Fruit fly (Drosophila melanogaster) whole organism, embryonic: ENCODE results near the gene RpL37-1.

Experiments
- B-H2 ChIP-seq: fragments of 200-800 bp; sonication (Bioruptor generic); optimal IDR thresholded peaks from 2 replicates; lab custom pipeline; 2018; ENCODE audit warnings: missing biosample characterization, mild to moderate bottlenecking, missing genetic modification characterization
- Bdp1 ChIP-seq: fragments of 200-800 bp; sonication (Bioruptor generic); optimal IDR thresholded peaks from 3 replicates; lab custom pipeline; 2016; ENCODE audit warnings: missing biosample characterization, missing genetic modification characterization
- Bgb ChIP-seq: fragments of 200-800 bp; sonication (Bioruptor generic); IDR thresholded peaks from 2 replicates; pipeline ENCODE4 v1.3.6; 2022; ENCODE audit warnings: missing biosample characterization, missing genetic modification characterization; ENCODE audit not compliant: partially characterized antibody
- CG10959 ChIP-seq: fragments of 200-800 bp; sonication (Bioruptor generic); IDR thresholded peaks from 2 replicates; pipeline ENCODE4 v1.3.6; 2022; ENCODE audit warnings: missing biosample characterization, missing genetic modification characterization
- CG11093 ChIP-seq: fragments of 200-800 bp; sonication (Bioruptor generic); IDR thresholded peaks from 3 replicates; pipeline ENCODE4 v1.3.6; 2022; ENCODE audit warnings: missing biosample characterization, missing genetic modification characterization
- CG12236 ChIP-seq: fragments of 200-800 bp; sonication (Bioruptor generic); optimal IDR thresholded peaks from 2 replicates; lab custom pipeline; 2016; ENCODE audit warnings: missing biosample characterization, missing genetic modification characterization
- CG2678 ChIP-seq: fragments of 200-800 bp; sonication (Bioruptor generic); optimal IDR thresholded peaks from 3 replicates; lab custom pipeline; 2019; ENCODE audit warnings: missing biosample characterization, mild to moderate bottlenecking, missing genetic modification characterization, moderate library complexity
- CG2889 ChIP-seq: fragments of 200-800 bp; sonication (Bioruptor generic); IDR thresholded peaks from 3 replicates; pipeline ENCODE4 v1.3.6; 2022; ENCODE audit warnings: missing biosample characterization, missing genetic modification characterization
- CG32767 ChIP-seq: fragments of 200-800 bp; sonication (Bioruptor generic); IDR thresholded peaks from 2 replicates; pipeline ENCODE4 v1.3.6; 2022; ENCODE audit warnings: missing biosample characterization, missing genetic modification characterization
- CG4820 ChIP-seq: fragments of 200-800 bp; sonication (Bioruptor generic); optimal IDR thresholded peaks from 3 replicates; lab custom pipeline; 2016; ENCODE audit warnings: missing biosample characterization, missing genetic modification characterization
- CG6683 ChIP-seq: fragments of 200-800 bp; sonication (Bioruptor generic); optimal IDR thresholded peaks from 2 replicates; lab custom pipeline; 2017; ENCODE audit warnings: missing biosample characterization, mild to moderate bottlenecking, missing genetic modification characterization, missing genetic modification reagents
- CG7271 ChIP-seq: fragments of 200-800 bp; sonication (Bioruptor generic); optimal IDR thresholded peaks from 2 replicates; lab custom pipeline; 2018; ENCODE audit warnings: missing biosample characterization, mild to moderate bottlenecking, missing genetic modification characterization, moderate library complexity
- CG7786 ChIP-seq: fragments of 200-800 bp; sonication (Bioruptor generic); optimal IDR thresholded peaks from 2 replicates; lab custom pipeline; 2016; ENCODE audit warnings: missing biosample characterization, missing genetic modification characterization
- CG7963 ChIP-seq: fragments of 200-800 bp; sonication (Bioruptor generic); IDR thresholded peaks from 3 replicates; pipeline ENCODE4 v1.3.6; 2022; ENCODE audit warnings: missing biosample characterization, missing genetic modification characterization; ENCODE audit not compliant: partially characterized antibody
- CG8359 ChIP-seq: fragments of 200-800 bp; sonication (Bioruptor generic); optimal IDR thresholded peaks from 2 replicates; lab custom pipeline; 2017; ENCODE audit warnings: missing biosample characterization, mild to moderate bottlenecking, missing genetic modification characterization, borderline replicate concordance
- CG8944 ChIP-seq: fragments of 200-800 bp; sonication (Bioruptor generic); optimal IDR thresholded peaks from 3 replicates; lab custom pipeline; 2016; ENCODE audit warnings: missing biosample characterization, missing genetic modification characterization
- CoRest ChIP-seq: fragments of 200-800 bp; sonication (Bioruptor generic); optimal IDR thresholded peaks from 3 replicates; lab custom pipeline; 2018; ENCODE audit warnings: missing biosample characterization, mild to moderate bottlenecking, missing genetic modification characterization, moderate library complexity
- Deaf1 ChIP-seq: fragments of 200-800 bp; optimal IDR thresholded peaks from 3 replicates; lab custom pipeline; 2019; ENCODE audit warnings: missing biosample characterization, mild to moderate bottlenecking, missing genetic modification characterization, moderate library complexity
- Dll ChIP-seq: fragments of 200-800 bp; sonication (Bioruptor generic); IDR thresholded peaks from 4 replicates; pipeline ENCODE4 v1.3.6; 2022; ENCODE audit warnings: missing biosample characterization, missing genetic modification characterization; ENCODE audit not compliant: partially characterized antibody
- Drgx ChIP-seq: fragments of 200-800 bp; sonication (Bioruptor generic); IDR thresholded peaks from 2 replicates; pipeline ENCODE4 v1.3.6; 2022; ENCODE audit warnings: missing biosample characterization, missing genetic modification characterization
- Fer2 ChIP-seq: fragments of 200-800 bp; sonication (Bioruptor generic); optimal IDR thresholded peaks from 2 replicates; lab custom pipeline; 2018; ENCODE audit warnings: missing biosample characterization, mild to moderate bottlenecking, missing genetic modification characterization, moderate library complexity
- Gug ChIP-seq: fragments of 200-800 bp; sonication (Bioruptor generic); IDR thresholded peaks from 4 replicates; pipeline ENCODE4 v1.3.6; 2022; ENCODE audit warnings: missing biosample characterization, missing genetic modification characterization
- Hand ChIP-seq: fragments of 200-800 bp; sonication (Bioruptor generic); optimal IDR thresholded peaks from 2 replicates; lab custom pipeline; 2017; ENCODE audit warnings: mild to moderate bottlenecking, missing biosample characterization, missing genetic modification reagents, missing genetic modification characterization
- Hey ChIP-seq: fragments of 200-800 bp; sonication (Bioruptor generic); optimal IDR thresholded peaks from 3 replicates; lab custom pipeline; 2018; ENCODE audit warnings: missing biosample characterization, mild to moderate bottlenecking, missing genetic modification characterization
- Hr51 ChIP-seq, 2 experiments: fragments of 200-800 bp; sonication (Bioruptor generic); optimal IDR thresholded peaks; 2 replicates in 1 of 2; 3 replicates in 1 of 2; lab custom pipeline; 2016 to 2018; ENCODE audit warnings: missing biosample characterization in 2 of 2, missing genetic modification characterization in 2 of 2, mild to moderate bottlenecking in 1 of 2, moderate library complexity in 1 of 2
- MESR4 ChIP-seq: fragments of 200-800 bp; sonication (Bioruptor generic); optimal IDR thresholded peaks from 2 replicates; lab custom pipeline; 2018; ENCODE audit warnings: missing biosample characterization, mild to moderate bottlenecking, missing genetic modification characterization, moderate library complexity
- Mad ChIP-seq: fragments of 200-800 bp; sonication (Bioruptor generic); optimal IDR thresholded peaks from 2 replicates; lab custom pipeline; 2016; ENCODE audit warnings: missing biosample characterization, missing genetic modification characterization
- Nf-YB ChIP-seq: fragments of 200-800 bp; sonication (Bioruptor generic); optimal IDR thresholded peaks from 3 replicates; lab custom pipeline; 2019; ENCODE audit warnings: missing biosample characterization, mild to moderate bottlenecking, missing genetic modification characterization, moderate library complexity
- NfI ChIP-seq: fragments of 200-800 bp; sonication (Bioruptor generic); optimal IDR thresholded peaks from 3 replicates; lab custom pipeline; 2018; ENCODE audit warnings: missing biosample characterization, mild to moderate bottlenecking, missing genetic modification characterization, moderate library complexity
- Rfx ChIP-seq: fragments of 200-800 bp; sonication (Bioruptor generic); IDR thresholded peaks from 2 replicates; pipeline ENCODE4 v1.3.6; 2022; ENCODE audit warnings: missing biosample characterization, missing genetic modification characterization
- Spps ChIP-seq: fragments of 200-800 bp; sonication (Bioruptor generic); optimal IDR thresholded peaks from 2 replicates; lab custom pipeline; 2018; ENCODE audit warnings: missing biosample characterization, mild to moderate bottlenecking, missing genetic modification characterization
- amos ChIP-seq: fragments of 200-800 bp; sonication (Bioruptor generic); IDR thresholded peaks from 2 replicates; pipeline ENCODE4 v1.3.6; 2022; ENCODE audit warnings: missing biosample characterization, missing genetic modification characterization; ENCODE audit not compliant: partially characterized antibody
- btn ChIP-seq: fragments of 200-800 bp; sonication (Bioruptor generic); optimal IDR thresholded peaks from 2 replicates; lab custom pipeline; 2016; ENCODE audit warnings: missing biosample characterization, missing genetic modification characterization
- dimm ChIP-seq: fragments of 200-800 bp; sonication (Bioruptor generic); IDR thresholded peaks from 2 replicates; pipeline ENCODE4 v1.3.6; 2022; ENCODE audit warnings: missing biosample characterization, missing genetic modification characterization
- eve ChIP-seq, 2 experiments: fragments of >200 bp; optimal IDR thresholded peaks; 2 replicates each; lab custom pipeline; 2017; ENCODE audit warnings: missing biosample characterization in 2 of 2, missing genetic modification characterization in 2 of 2
- fd102C ChIP-seq: fragments of 200-800 bp; sonication (Bioruptor generic); optimal IDR thresholded peaks from 2 replicates; lab custom pipeline; 2018; ENCODE audit warnings: missing biosample characterization, mild to moderate bottlenecking, missing genetic modification characterization, moderate library complexity
- gce ChIP-seq: fragments of 200-800 bp; sonication (Bioruptor generic); IDR thresholded peaks from 3 replicates; pipeline ENCODE4 v1.3.6; 2022; ENCODE audit warnings: missing biosample characterization, missing genetic modification characterization
- h ChIP-seq: fragments of >200 bp; optimal IDR thresholded peaks from 2 replicates; lab custom pipeline; 2017
- her ChIP-seq: fragments of 200-800 bp; sonication (Bioruptor generic); optimal IDR thresholded peaks from 2 replicates; lab custom pipeline; 2016; ENCODE audit warnings: missing biosample characterization, missing genetic modification characterization
- ind ChIP-seq: fragments of 200-800 bp; sonication (Bioruptor generic); optimal IDR thresholded peaks from 3 replicates; lab custom pipeline; 2016; ENCODE audit warnings: missing biosample characterization, missing genetic modification characterization
- knrl ChIP-seq: fragments of 200-800 bp; sonication (Bioruptor generic); IDR thresholded peaks from 3 replicates; pipeline ENCODE4 v1.3.6; 2022; ENCODE audit warnings: missing biosample characterization, missing genetic modification characterization; ENCODE audit not compliant: partially characterized antibody
- mirr ChIP-seq: fragments of 200-800 bp; sonication (Bioruptor generic); optimal IDR thresholded peaks from 3 replicates; lab custom pipeline; 2018; ENCODE audit warnings: missing biosample characterization, mild to moderate bottlenecking, missing genetic modification characterization
- mld ChIP-seq: fragments of 200-800 bp; sonication (Bioruptor generic); IDR thresholded peaks from 3 replicates; pipeline ENCODE4 v1.3.6; 2022; ENCODE audit warnings: missing biosample characterization, missing genetic modification characterization; ENCODE audit not compliant: partially characterized antibody
- nmo ChIP-seq: fragments of 200-800 bp; sonication (Bioruptor generic); optimal IDR thresholded peaks from 2 replicates; lab custom pipeline; 2018; ENCODE audit warnings: missing biosample characterization, mild to moderate bottlenecking, missing genetic modification characterization, moderate library complexity
- sens ChIP-seq: fragments of 200-800 bp; sonication (Bioruptor generic); peaks from one replicate; lab custom pipeline; 2016; ENCODE audit warnings: missing biosample characterization, missing genetic modification characterization
- sim ChIP-seq: fragments of 200-800 bp; sonication (Bioruptor generic); IDR thresholded peaks from 2 replicates; pipeline ENCODE4 v1.3.6; 2022; ENCODE audit warnings: missing biosample characterization, missing genetic modification characterization
- so ChIP-seq: fragments of 200-800 bp; sonication (Bioruptor generic); IDR thresholded peaks from 3 replicates; pipeline ENCODE4 v1.3.6; 2022; ENCODE audit warnings: missing biosample characterization, missing genetic modification characterization
- zf30C ChIP-seq: fragments of 200-800 bp; sonication (Bioruptor generic); optimal IDR thresholded peaks from 3 replicates; lab custom pipeline; 2018; ENCODE audit warnings: missing biosample characterization, mild to moderate bottlenecking, missing genetic modification characterization

The RpL37-1 gene

dm6 chrX:15138994-15139863 lies at the start of gene RpL37-1 (continued):
- TF ChIP-seq sens (GFP tag; lab: Kevin White, UChicago) (peak; percentile 91), h (lab: Kevin White, UChicago) (no peak), zf30C (GFP tag; lab: Kevin White, UChicago) (no peak), Deaf1 (tag; lab: Kevin White, UChicago) (peak; percentile 13), CoRest (tag; lab: Kevin White, UChicago) (peak; percentile 51), Hr51 (GFP tag; optimal IDR thresholded peaks at IDR 0.05; lab: Kevin White, UChicago) (peak; percentile 31 to 48), knrl (GFP tag; lab: Robert Waterston, UW) (peak; percentile 77), MESR4 (GFP tag; lab: Kevin White, UChicago) (peak; percentile 97), CG2889 (GFP tag; lab: Robert Waterston, UW) (no peak), Bgb (peak; percentile 72), Spps (tag; lab: Kevin White, UChicago) (no peak), CG2678 (tag; lab: Kevin White, UChicago) (peak; percentile 47), nmo (GFP tag; lab: Kevin White, UChicago) (peak; percentile 74), Mad (GFP tag; lab: Kevin White, UChicago) (peak; percentile 82), Dll (GFP tag; lab: Robert Waterston, UW) (peak; percentile 79), CG12236 (peak; percentile 30), eve (GFP tag; optimal IDR thresholded peaks at IDR 0.05; lab: Kevin White, UChicago) (no peak), her (GFP tag; lab: Kevin White, UChicago) (peak; percentile 67), CG11093 (GFP tag; lab: Robert Waterston, UW) (no peak), Hand (GFP tag; lab: Kevin White, UChicago) (peak; percentile 37), CG8359 (GFP tag; lab: Kevin White, UChicago) (peak; percentile 26), B-H2 (GFP tag; lab: Kevin White, UChicago) (peak; percentile 65), Rfx (GFP tag; lab: Robert Waterston, UW) (peak; percentile 86), amos (GFP tag; lab: Robert Waterston, UW) (peak; percentile 77), fd102C (GFP tag; lab: Kevin White, UChicago) (no peak), so (GFP tag; lab: Robert Waterston, UW) (peak; percentile 56; the same call in 1 of the 3 replicates), CG8944 (GFP tag; lab: Kevin White, UChicago) (peak; percentile 44), Gug (0 out of 4 replicates have a peak, but pooled peaks have one; percentile 6), btn (GFP tag; lab: Kevin White, UChicago) (peak; percentile 43), Fer2 (tag; lab: Kevin White, UChicago) (peak; percentile 14), CG7786 (peak; percentile 53), CG10959 (GFP tag; lab: Robert Waterston, UW) (peak; percentile 36), sim (GFP tag; lab: Robert Waterston, UW) (no peak), CG4820 (GFP tag; lab: Kevin White, UChicago) (no peak), NfI (GFP tag; lab: Kevin White, UChicago) (peak; percentile 76), Hey (tag; lab: Kevin White, UChicago) (no peak), mld (GFP tag; lab: Robert Waterston, UW) (no peak), CG7963 (GFP tag; lab: Robert Waterston, UW) (peak; percentile 16; the same call in 2 of the 3 replicates), Bdp1 (GFP tag; lab: Kevin White, UChicago) (peak; percentile 11), Nf-YB (GFP tag; lab: Kevin White, UChicago) (no peak), gce (GFP tag; lab: Robert Waterston, UW) (no peak), mirr (peak; percentile 56), CG32767 (GFP tag; lab: Robert Waterston, UW) (no peak), CG7271 (tag; lab: Kevin White, UChicago) (peak; percentile 40), CG6683 (GFP tag; lab: Kevin White, UChicago) (no peak), Drgx (GFP tag; lab: Robert Waterston, UW) (no peak; the same call in 1 of the 2 replicates), ind (GFP tag; lab: Kevin White, UChicago) (peak; percentile 42), dimm (GFP tag; lab: Robert Waterston, UW) (no peak)
